Fruit fly (Drosophila melanogaster) whole organism, embryonic: ENCODE data around the gene CG13081.

ENCODE experiments used
- Asciz ChIP-seq: fragments of 200-800 bp; sonication (Bioruptor generic); optimal IDR thresholded peaks from 2 replicates; lab custom pipeline; 2017; ENCODE audit warnings: missing biosample characterization, mild to moderate bottlenecking, missing genetic modification characterization, missing genetic modification reagents
- B-H2 ChIP-seq: fragments of 200-800 bp; sonication (Bioruptor generic); optimal IDR thresholded peaks from 2 replicates; lab custom pipeline; 2018; ENCODE audit warnings: missing biosample characterization, mild to moderate bottlenecking, missing genetic modification characterization
- CG10565 ChIP-seq: fragments of 200-800 bp; sonication (Bioruptor generic); optimal IDR thresholded peaks from 3 replicates; lab custom pipeline; 2016; ENCODE audit warnings: missing biosample characterization, mild to moderate bottlenecking, missing genetic modification characterization
- CG11085 ChIP-seq: fragments of 200-800 bp; sonication (Bioruptor generic); IDR thresholded peaks from 2 replicates; pipeline ENCODE4 v1.3.6; 2022; ENCODE audit warnings: missing biosample characterization, missing genetic modification characterization
- CG11247 ChIP-seq: fragments of 200-800 bp; sonication (Bioruptor generic); IDR thresholded peaks from 2 replicates; pipeline ENCODE4 v1.3.6; 2022; ENCODE audit warnings: missing biosample characterization, missing genetic modification characterization
- CG12236 ChIP-seq: fragments of 200-800 bp; sonication (Bioruptor generic); optimal IDR thresholded peaks from 2 replicates; lab custom pipeline; 2016; ENCODE audit warnings: missing biosample characterization, missing genetic modification characterization
- CG14050 ChIP-seq: fragments of 200-800 bp; sonication (Bioruptor generic); IDR thresholded peaks from 3 replicates; pipeline ENCODE4 v1.3.6; 2022; ENCODE audit warnings: missing biosample characterization, missing genetic modification characterization
- CG14965 ChIP-seq: fragments of 200-800 bp; sonication (Bioruptor generic); optimal IDR thresholded peaks from 2 replicates; lab custom pipeline; 2016; ENCODE audit warnings: missing biosample characterization, missing genetic modification characterization, borderline replicate concordance
- CG15011 ChIP-seq: fragments of 200-800 bp; sonication (Bioruptor generic); optimal IDR thresholded peaks from 3 replicates; lab custom pipeline; 2018; ENCODE audit warnings: missing biosample characterization, mild to moderate bottlenecking, missing genetic modification characterization
- CG17912 ChIP-seq: fragments of 200-800 bp; sonication (Bioruptor generic); optimal IDR thresholded peaks from 2 replicates; lab custom pipeline; 2018; ENCODE audit warnings: missing biosample characterization, mild to moderate bottlenecking, missing genetic modification characterization
- CG2678 ChIP-seq: fragments of 200-800 bp; sonication (Bioruptor generic); optimal IDR thresholded peaks from 3 replicates; lab custom pipeline; 2019; ENCODE audit warnings: missing biosample characterization, mild to moderate bottlenecking, missing genetic modification characterization, moderate library complexity
- CG2712 ChIP-seq: fragments of 200-800 bp; optimal IDR thresholded peaks from 3 replicates; lab custom pipeline; 2019; ENCODE audit warnings: missing biosample characterization, mild to moderate bottlenecking, missing genetic modification characterization, moderate library complexity
- CG31365 ChIP-seq: fragments of 200-800 bp; sonication (Bioruptor generic); optimal IDR thresholded peaks from 2 replicates; lab custom pipeline; 2018; ENCODE audit warnings: missing biosample characterization, mild to moderate bottlenecking, missing genetic modification characterization
- CG3995 ChIP-seq: fragments of 200-800 bp; sonication (Bioruptor generic); optimal IDR thresholded peaks from 3 replicates; lab custom pipeline; 2016; ENCODE audit warnings: missing biosample characterization, missing genetic modification characterization
- CG7271 ChIP-seq: fragments of 200-800 bp; sonication (Bioruptor generic); optimal IDR thresholded peaks from 2 replicates; lab custom pipeline; 2018; ENCODE audit warnings: missing biosample characterization, mild to moderate bottlenecking, missing genetic modification characterization, moderate library complexity
- CG7556 ChIP-seq: fragments of 200-800 bp; sonication (Bioruptor generic); optimal IDR thresholded peaks from 2 replicates; lab custom pipeline; 2017; ENCODE audit warnings: missing biosample characterization, mild to moderate bottlenecking, missing genetic modification characterization
- CG8089 ChIP-seq: fragments of 200-800 bp; sonication (Bioruptor generic); optimal IDR thresholded peaks from 3 replicates; lab custom pipeline; 2016; ENCODE audit warnings: missing biosample characterization, missing genetic modification characterization
- D ChIP-seq, 2 experiments: fragments of 200-800 bp in 1 of 2; fragments of >200 bp in 1 of 2; sonication (Bioruptor generic) in 1 of 2; optimal IDR thresholded peaks; 2 replicates in 1 of 2; 3 replicates in 1 of 2; lab custom pipeline; 2017; ENCODE audit warnings: mild to moderate bottlenecking in 1 of 2, missing biosample characterization in 1 of 2, missing genetic modification characterization in 1 of 2, missing genetic modification reagents in 1 of 2
- Deaf1 ChIP-seq: fragments of 200-800 bp; optimal IDR thresholded peaks from 3 replicates; lab custom pipeline; 2019; ENCODE audit warnings: missing biosample characterization, mild to moderate bottlenecking, missing genetic modification characterization, moderate library complexity
- Dek ChIP-seq: fragments of 200-800 bp; sonication (Bioruptor generic); optimal IDR thresholded peaks from 3 replicates; lab custom pipeline; 2019; ENCODE audit warnings: missing biosample characterization, mild to moderate bottlenecking, missing genetic modification characterization, moderate library complexity
- Ets65A ChIP-seq: fragments of 200-800 bp; sonication (Bioruptor generic); peaks from one replicate; lab custom pipeline; 2016; ENCODE audit warnings: missing biosample characterization, missing genetic modification characterization
- Fer1 ChIP-seq: fragments of 200-800 bp; sonication (Bioruptor generic); optimal IDR thresholded peaks from 2 replicates; lab custom pipeline; 2017; ENCODE audit warnings: missing biosample characterization, mild to moderate bottlenecking, missing genetic modification characterization
- HHEX ChIP-seq: fragments of 200-800 bp; sonication (Bioruptor generic); optimal IDR thresholded peaks from 3 replicates; lab custom pipeline; 2017; ENCODE audit warnings: missing biosample characterization, mild to moderate bottlenecking, missing genetic modification characterization, missing genetic modification reagents
- Hr51 ChIP-seq, 2 experiments: fragments of 200-800 bp; sonication (Bioruptor generic); optimal IDR thresholded peaks; 2 replicates in 1 of 2; 3 replicates in 1 of 2; lab custom pipeline; 2016 to 2018; ENCODE audit warnings: missing biosample characterization in 2 of 2, missing genetic modification characterization in 2 of 2, mild to moderate bottlenecking in 1 of 2, moderate library complexity in 1 of 2
- Hsf ChIP-seq: fragments of 200-800 bp; sonication (Bioruptor generic); optimal IDR thresholded peaks from 3 replicates; lab custom pipeline; 2016; ENCODE audit warnings: missing biosample characterization, missing genetic modification characterization
- Lpt ChIP-seq: fragments of >200 bp; optimal IDR thresholded peaks from 2 replicates; lab custom pipeline; 2018; ENCODE audit warnings: missing biosample characterization, missing genetic modification characterization
- Oaz ChIP-seq: fragments of 200-800 bp; sonication (Bioruptor generic); IDR thresholded peaks from 2 replicates; pipeline ENCODE4 v1.3.6; 2022; ENCODE audit warnings: missing biosample characterization, missing genetic modification characterization
- Sox100B ChIP-seq: fragments of 200-800 bp; sonication (Bioruptor generic); optimal IDR thresholded peaks from 3 replicates; lab custom pipeline; 2018; ENCODE audit warnings: missing biosample characterization, mild to moderate bottlenecking, missing genetic modification characterization
- Stat92E ChIP-seq, 3 experiments: fragments of >200 bp in 2 of 3; fragments of 200-800 bp in 1 of 3; sonication (Bioruptor generic) in 1 of 3; optimal IDR thresholded peaks; 2 replicates each; lab custom pipeline; 2017 to 2019; ENCODE audit warnings: missing biosample characterization in 3 of 3, missing genetic modification characterization in 3 of 3, mild to moderate bottlenecking in 1 of 3, moderate library complexity in 1 of 3
- aop ChIP-seq: fragments of 200-800 bp; sonication (Bioruptor generic); IDR thresholded peaks from 2 replicates; pipeline ENCODE4 v1.3.6; 2022; ENCODE audit warnings: missing biosample characterization, missing genetic modification characterization
- ara ChIP-seq: fragments of 200-800 bp; sonication (Bioruptor generic); IDR thresholded peaks from 2 replicates; pipeline ENCODE4 v1.3.6; 2022; ENCODE audit warnings: missing biosample characterization, missing genetic modification characterization
- bigmax ChIP-seq: fragments of 200-800 bp; sonication (Bioruptor generic); optimal IDR thresholded peaks from 2 replicates; lab custom pipeline; 2018; ENCODE audit warnings: missing biosample characterization, mild to moderate bottlenecking, missing genetic modification characterization
- crc ChIP-seq: fragments of 200-800 bp; sonication (Bioruptor generic); optimal IDR thresholded peaks from 2 replicates; lab custom pipeline; 2016; ENCODE audit warnings: missing biosample characterization, missing genetic modification characterization
- disco-r ChIP-seq: fragments of 200-800 bp; sonication (Bioruptor generic); optimal IDR thresholded peaks from 2 replicates; lab custom pipeline; 2016; ENCODE audit warnings: missing biosample characterization, missing genetic modification characterization
- dm ChIP-seq: fragments of 200-800 bp; sonication (Bioruptor generic); optimal IDR thresholded peaks from 3 replicates; lab custom pipeline; 2016; ENCODE audit warnings: missing biosample characterization, missing genetic modification characterization
- ems ChIP-seq: fragments of 200-800 bp; sonication (Bioruptor generic); optimal IDR thresholded peaks from 3 replicates; lab custom pipeline; 2016; ENCODE audit warnings: missing biosample characterization, missing genetic modification characterization
- hbn ChIP-seq: fragments of 200-800 bp; sonication (Bioruptor generic); IDR thresholded peaks from 2 replicates; pipeline ENCODE4 v1.3.6; 2022; ENCODE audit warnings: missing biosample characterization, missing genetic modification characterization; ENCODE audit not compliant: partially characterized antibody
- pan ChIP-seq, 4 experiments: fragments of >200 bp in 3 of 4; fragments of 200-800 bp in 1 of 4; sonication (Bioruptor generic) in 1 of 4; optimal IDR thresholded peaks in 3 of 4; IDR thresholded peaks in 1 of 4; 2 replicates each; pipeline versions ENCODE4 v1.3.6 to Lab custom; 2017 to 2022; ENCODE audit warnings: missing biosample characterization in 2 of 4, missing genetic modification characterization in 2 of 4, mixed read lengths in 1 of 4
- ranshi ChIP-seq: fragments of 200-800 bp; sonication (Bioruptor generic); IDR thresholded peaks from 2 replicates; pipeline ENCODE4 v1.3.6; 2022; ENCODE audit warnings: missing biosample characterization, missing genetic modification characterization
- row ChIP-seq: fragments of 200-800 bp; sonication (Bioruptor generic); IDR thresholded peaks from 3 replicates; pipeline ENCODE4 v1.3.6; 2022; ENCODE audit warnings: missing biosample characterization, missing genetic modification characterization
- slbo ChIP-seq: fragments of 200-800 bp; sonication (Bioruptor generic); IDR thresholded peaks from 2 replicates; pipeline ENCODE4 v1.3.6; 2022; ENCODE audit warnings: missing biosample characterization, missing genetic modification characterization
- sob ChIP-seq: fragments of 200-800 bp; sonication (Bioruptor generic); IDR thresholded peaks from 2 replicates; pipeline ENCODE4 v1.3.6; 2022; ENCODE audit warnings: missing biosample characterization, missing genetic modification characterization
- sr ChIP-seq: fragments of 200-800 bp; sonication (Bioruptor generic); IDR thresholded peaks from 3 replicates; pipeline ENCODE4 v1.3.6; 2022; ENCODE audit warnings: missing biosample characterization, missing genetic modification characterization
- tna ChIP-seq: fragments of 200-800 bp; sonication (Bioruptor generic); IDR thresholded peaks from 2 replicates; pipeline ENCODE4 v1.3.6; 2022; ENCODE audit warnings: missing biosample characterization, missing genetic modification characterization; ENCODE audit not compliant: partially characterized antibody
- vvl ChIP-seq: fragments of 200-800 bp; sonication (Bioruptor generic); IDR thresholded peaks from 2 replicates; pipeline ENCODE4 v1.3.6; 2022; ENCODE audit warnings: missing biosample characterization, missing genetic modification characterization
- z ChIP-seq: fragments of 200-800 bp; sonication (Bioruptor generic); IDR thresholded peaks from 3 replicates; pipeline ENCODE4 v1.3.6; 2022; ENCODE audit warnings: missing biosample characterization, missing genetic modification characterization
- zfh2 ChIP-seq: fragments of 200-800 bp; sonication (Bioruptor generic); optimal IDR thresholded peaks from 2 replicates; lab custom pipeline; 2016; ENCODE audit warnings: missing biosample characterization, missing genetic modification characterization

CG13081 gene

DNA sequence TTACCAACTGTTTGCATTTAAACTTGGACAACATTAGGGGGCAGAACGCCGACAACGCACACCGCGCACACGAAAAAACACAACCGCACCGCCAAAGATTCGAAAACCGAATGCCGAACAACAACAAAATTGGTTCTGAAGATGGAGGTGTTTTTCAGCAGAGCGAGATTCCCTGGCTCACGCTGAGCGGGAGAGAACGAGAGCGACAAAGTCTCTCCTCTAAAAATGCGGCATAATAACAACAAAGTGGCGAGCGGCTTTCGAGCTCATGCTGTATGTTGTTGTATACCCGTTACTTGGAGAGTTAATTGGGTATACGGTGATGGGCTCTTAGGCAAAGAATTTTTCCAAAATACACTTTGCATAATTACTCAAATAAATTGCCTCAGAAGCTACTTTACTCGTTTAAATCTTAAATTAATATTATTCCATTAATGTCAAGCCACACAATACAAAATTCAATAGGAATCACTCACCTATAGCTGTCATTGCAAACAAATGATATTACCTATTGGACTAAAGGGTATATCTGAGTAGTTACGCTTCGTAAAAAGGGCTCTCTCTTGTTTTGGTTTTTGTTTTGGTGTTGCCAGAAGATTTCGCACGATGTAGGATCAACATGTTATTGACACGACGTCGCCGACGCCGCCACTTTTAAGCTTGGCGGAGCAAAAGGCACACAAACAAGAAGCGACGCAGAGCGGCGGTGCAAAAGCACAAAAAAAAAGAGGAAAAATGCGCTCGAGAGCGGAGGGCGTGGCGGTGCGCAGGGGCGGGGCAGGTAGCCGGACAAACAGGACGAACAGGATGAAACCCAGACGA is 32.3 kb downstream of the CG13081 start (continued):
- TF ChIP-seq disco-r (GFP tag; lab: Kevin White, UChicago), result peak; percentile 45
- TF ChIP-seq Lpt, result no peak
- no peak for TF ChIP-seq bigmax
- TF ChIP-seq CG10565, result no peak
- TF ChIP-seq CG11085 (GFP tag; lab: Robert Waterston, UW), result 0 out of 2 replicates have a peak, but pooled peaks have one; percentile 14
- TF ChIP-seq CG15011 (GFP tag; lab: Kevin White, UChicago), result peak; percentile 64
- TF ChIP-seq HHEX (GFP tag; lab: Kevin White, UChicago), result peak; percentile 70
- TF ChIP-seq B-H2, result no peak
- TF ChIP-seq Hsf, result peak; percentile 66
- no peak for TF ChIP-seq CG11247 (GFP tag; lab: Robert Waterston, UW)
- no peak for TF ChIP-seq CG14965
- no peak for TF ChIP-seq CG17912
- TF ChIP-seq ems (GFP tag; lab: Kevin White, UChicago), result peak; percentile 59
- 0 out of 2 replicates have a peak, but pooled peaks have one; percentile 50 for TF ChIP-seq vvl (GFP tag; lab: Robert Waterston, UW)
- no peak for TF ChIP-seq CG8089 (GFP tag; lab: Kevin White, UChicago)
- TF ChIP-seq CG14050, result no peak
- peak; percentile 28; the same call in 1 of the 2 replicates for TF ChIP-seq sob (GFP tag; lab: Robert Waterston, UW)
- TF ChIP-seq Oaz (GFP tag; lab: Robert Waterston, UW), result no peak
- no peak for TF ChIP-seq D (optimal IDR thresholded peaks at IDR 0.05; lab: Kevin White, UChicago)
- peak; percentile 44 for TF ChIP-seq D (GFP tag; optimal IDR thresholded peaks at IDR 0.05; lab: Kevin White, UChicago)
- peak; percentile 70 to 73 for TF ChIP-seq Hr51 (GFP tag; optimal IDR thresholded peaks at IDR 0.05; lab: Kevin White, UChicago)
- peak; percentile 72 for TF ChIP-seq CG2712 (tag; lab: Kevin White, UChicago)
- peak; percentile 22 for TF ChIP-seq Deaf1 (tag; lab: Kevin White, UChicago)
- peak; percentile 26 for TF ChIP-seq Asciz (GFP tag; lab: Kevin White, UChicago)
- TF ChIP-seq zfh2, result peak; percentile 52
- TF ChIP-seq slbo (GFP tag; lab: Robert Waterston, UW), result peak; percentile 68; the same call in 1 of the 2 replicates
- TF ChIP-seq ranshi (GFP tag; lab: Robert Waterston, UW), result peak; percentile 68
- peak; percentile 84 for TF ChIP-seq Fer1 (GFP tag; lab: Kevin White, UChicago)
- TF ChIP-seq tna (GFP tag; lab: Robert Waterston, UW), result no peak
- TF ChIP-seq CG3995 (GFP tag; lab: Kevin White, UChicago), result no peak
- peak; percentile 85 for TF ChIP-seq CG2678
- TF ChIP-seq CG7556 (GFP tag; lab: Kevin White, UChicago), result peak; percentile 76
- TF ChIP-seq Ets65A (GFP tag; lab: Kevin White, UChicago), result peak; percentile 72
- peak; percentile 59 for TF ChIP-seq Dek
- no peak for TF ChIP-seq crc (GFP tag; lab: Kevin White, UChicago)
- peak; percentile 30 for TF ChIP-seq CG12236 (GFP tag; lab: Kevin White, UChicago)
- TF ChIP-seq aop (GFP tag; lab: Robert Waterston, UW), result 0 out of 2 replicates have a peak, but pooled peaks have one; percentile 42
- no peak for TF ChIP-seq hbn
- TF ChIP-seq z (GFP tag; lab: Robert Waterston, UW), result peak; percentile 63; the same call in 2 of the 3 replicates
- TF ChIP-seq dm, result no peak
- TF ChIP-seq pan (optimal IDR thresholded peaks at IDR 0.05; lab: Kevin White, UChicago), result peak in 1 of 2 experiments; percentile 62
- TF ChIP-seq pan (GFP tag; optimal IDR thresholded peaks at IDR 0.05 in 1 of 2, IDR thresholded peaks at IDR 0.05 in 1 of 2), result no peak
- peak; percentile 51; the same call in 1 of the 2 replicates for TF ChIP-seq ara (GFP tag; lab: Robert Waterston, UW)
- TF ChIP-seq sr (GFP tag; lab: Robert Waterston, UW), result no peak
- no peak for TF ChIP-seq Stat92E (GFP tag; optimal IDR thresholded peaks at IDR 0.05; lab: Kevin White, UChicago)
- TF ChIP-seq CG7271, result no peak
- TF ChIP-seq Sox100B (GFP tag; lab: Kevin White, UChicago), result peak; percentile 55
- peak; percentile 26 for TF ChIP-seq CG31365 (tag; lab: Kevin White, UChicago)
- TF ChIP-seq row, result peak; percentile 96
